Fruit fly (Drosophila melanogaster) whole organism, embryonic: ENCODE data around the gene CG1979.

Experiments
- Atf6 ChIP-seq: fragments of 200-800 bp; sonication (Bioruptor generic); IDR thresholded peaks from 2 replicates; pipeline ENCODE4 v1.3.6; 2022; ENCODE audit warnings: missing biosample characterization, missing genetic modification characterization
- CG10979 ChIP-seq: fragments of 200-800 bp; sonication (Bioruptor generic); optimal IDR thresholded peaks from 2 replicates; lab custom pipeline; 2018; ENCODE audit warnings: missing biosample characterization, mild to moderate bottlenecking, missing genetic modification characterization, moderate library complexity
- CG13296 ChIP-seq: fragments of 200-800 bp; sonication (Bioruptor generic); optimal IDR thresholded peaks from 3 replicates; lab custom pipeline; 2018; ENCODE audit warnings: missing biosample characterization, mild to moderate bottlenecking, missing genetic modification characterization
- CG14965 ChIP-seq: fragments of 200-800 bp; sonication (Bioruptor generic); optimal IDR thresholded peaks from 2 replicates; lab custom pipeline; 2016; ENCODE audit warnings: missing biosample characterization, missing genetic modification characterization, borderline replicate concordance
- CG6854 ChIP-seq: fragments of 200-800 bp; sonication (Bioruptor generic); optimal IDR thresholded peaks from 3 replicates; lab custom pipeline; 2017; ENCODE audit warnings: missing biosample characterization, mild to moderate bottlenecking, missing genetic modification characterization
- Dip2 ChIP-seq: fragments of 200-800 bp; sonication (Bioruptor generic); IDR thresholded peaks from 2 replicates; pipeline ENCODE4 v1.3.6; 2022; ENCODE audit warnings: missing biosample characterization, missing genetic modification characterization
- Dref ChIP-seq: fragments of 200-800 bp; sonication (Bioruptor generic); IDR thresholded peaks from 2 replicates; pipeline ENCODE4 v1.3.6; 2022; ENCODE audit warnings: missing biosample characterization, missing genetic modification characterization
- E2f1 ChIP-seq: fragments of 200-800 bp; sonication (Bioruptor generic); IDR thresholded peaks from 2 replicates; pipeline ENCODE4 v1.3.6; 2022; ENCODE audit warnings: missing biosample characterization, missing genetic modification characterization
- Elba2 ChIP-seq: fragments of 200-800 bp; sonication (Bioruptor generic); optimal IDR thresholded peaks from 3 replicates; lab custom pipeline; 2016; ENCODE audit warnings: missing biosample characterization, missing genetic modification characterization
- Max ChIP-seq: fragments of 200-800 bp; sonication (Bioruptor generic); optimal IDR thresholded peaks from 2 replicates; lab custom pipeline; 2016; ENCODE audit warnings: missing biosample characterization, mild to moderate bottlenecking, missing genetic modification characterization
- eve ChIP-seq, 2 experiments: fragments of >200 bp; optimal IDR thresholded peaks; 2 replicates each; lab custom pipeline; 2017; ENCODE audit warnings: missing biosample characterization in 2 of 2, missing genetic modification characterization in 2 of 2
- kah ChIP-seq: fragments of 200-800 bp; sonication (Bioruptor generic); optimal IDR thresholded peaks from 2 replicates; lab custom pipeline; 2018; ENCODE audit warnings: missing biosample characterization, mild to moderate bottlenecking, missing genetic modification characterization
- lmd ChIP-seq: fragments of 200-800 bp; sonication (Bioruptor generic); IDR thresholded peaks from 2 replicates; pipeline ENCODE4 v1.3.6; 2022; ENCODE audit warnings: missing biosample characterization, missing genetic modification characterization
- so ChIP-seq: fragments of 200-800 bp; sonication (Bioruptor generic); IDR thresholded peaks from 3 replicates; pipeline ENCODE4 v1.3.6; 2022; ENCODE audit warnings: missing biosample characterization, missing genetic modification characterization

dm6 chr3R:7006934-7007333 lies 47.5 kb upstream of the CG1979 start:
- TF ChIP-seq Atf6 (GFP tag; lab: Robert Waterston, UW) (no peak), Dref (GFP tag; lab: Robert Waterston, UW) (no peak), so (GFP tag; lab: Robert Waterston, UW) (no peak), Max (no peak), Dip2 (no peak), CG14965 (GFP tag; lab: Kevin White, UChicago) (no peak), CG10979 (tag; lab: Kevin White, UChicago) (no peak), CG6854 (GFP tag; lab: Kevin White, UChicago) (no peak), E2f1 (GFP tag; lab: Robert Waterston, UW) (no peak), eve (GFP tag; optimal IDR thresholded peaks at IDR 0.05; lab: Kevin White, UChicago) (no peak), kah (no peak), CG13296 (no peak), Elba2 (GFP tag; lab: Kevin White, UChicago) (no peak), lmd (GFP tag; lab: Robert Waterston, UW) (no peak)
